Worm (Caenorhabditis elegans): ENCODE data around the gene B0294.3.

ce11 chrX:1913257-1913656 lies 21.3 kb downstream of the B0294.3 start, which contains the start of gene ZC53.1:
- TF ChIP-seq ama-1 (optimal IDR thresholded peaks at IDR 0.05) (no peak), scrt-1 (GFP tag; IDR thresholded peaks at IDR 0.05) (no peak), ceh-13 (GFP tag; optimal IDR thresholded peaks at IDR 0.05) (no peak)

Data from whole organism, early embryonic.